Worm (Caenorhabditis elegans): Measurements from ENCODE around the gene fbxa-139.

DNA sequence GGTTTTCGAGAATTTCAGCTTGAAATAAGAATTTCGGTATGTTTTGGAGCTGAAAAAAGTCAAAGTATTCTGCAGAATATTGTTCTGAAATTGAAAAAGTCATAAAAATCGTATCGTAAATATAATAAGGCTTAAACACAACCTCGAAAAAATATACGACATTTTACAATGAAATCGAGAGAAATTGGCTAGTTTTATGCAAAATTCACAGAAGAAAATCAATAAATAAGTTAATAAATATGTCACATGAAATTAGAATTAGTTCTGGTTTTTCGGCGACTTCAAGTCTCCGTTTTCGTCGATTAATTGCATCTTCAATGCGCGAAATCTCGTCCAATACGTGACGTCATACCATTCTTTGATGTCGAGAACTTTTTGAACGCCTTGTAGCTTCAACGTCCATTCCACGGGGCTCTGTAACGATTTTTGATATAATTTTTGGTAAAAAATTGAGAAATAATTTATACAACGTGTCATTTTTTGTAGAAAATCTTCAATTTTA is 17.0 kb downstream of the fbxa-139 start, which contains the start of gene atx-3:
- no peak for TF ChIP-seq unc-39 (tag; optimal IDR thresholded peaks at IDR 0.05)
- TF ChIP-seq ztf-11 (tag; optimal IDR thresholded peaks at IDR 0.05), result no peak
- TF ChIP-seq mep-1 (tag; optimal IDR thresholded peaks at IDR 0.05), result no peak
- no peak for TF ChIP-seq snpc-4 (tag; optimal IDR thresholded peaks at IDR 0.05)
- TF ChIP-seq lin-13 (tag; optimal IDR thresholded peaks at IDR 0.05), result no peak
- TF ChIP-seq drap-1 (GFP tag; optimal IDR thresholded peaks at IDR 0.05), result no peak
- no peak for TF ChIP-seq nhr-237 (tag; optimal IDR thresholded peaks at IDR 0.05)
- TF ChIP-seq ceh-39 (tag; optimal IDR thresholded peaks at IDR 0.05), result no peak
- TF ChIP-seq pha-4 (tag; optimal IDR thresholded peaks at IDR 0.05), result no peak
- no peak for TF ChIP-seq lsy-2 (tag; optimal IDR thresholded peaks at IDR 0.05)
- TF ChIP-seq nhr-76 (tag; optimal IDR thresholded peaks at IDR 0.05), result no peak
